Fruit fly (Drosophila melanogaster): Measurements from ENCODE around the gene Or24a.

Or24a gene

DNA sequence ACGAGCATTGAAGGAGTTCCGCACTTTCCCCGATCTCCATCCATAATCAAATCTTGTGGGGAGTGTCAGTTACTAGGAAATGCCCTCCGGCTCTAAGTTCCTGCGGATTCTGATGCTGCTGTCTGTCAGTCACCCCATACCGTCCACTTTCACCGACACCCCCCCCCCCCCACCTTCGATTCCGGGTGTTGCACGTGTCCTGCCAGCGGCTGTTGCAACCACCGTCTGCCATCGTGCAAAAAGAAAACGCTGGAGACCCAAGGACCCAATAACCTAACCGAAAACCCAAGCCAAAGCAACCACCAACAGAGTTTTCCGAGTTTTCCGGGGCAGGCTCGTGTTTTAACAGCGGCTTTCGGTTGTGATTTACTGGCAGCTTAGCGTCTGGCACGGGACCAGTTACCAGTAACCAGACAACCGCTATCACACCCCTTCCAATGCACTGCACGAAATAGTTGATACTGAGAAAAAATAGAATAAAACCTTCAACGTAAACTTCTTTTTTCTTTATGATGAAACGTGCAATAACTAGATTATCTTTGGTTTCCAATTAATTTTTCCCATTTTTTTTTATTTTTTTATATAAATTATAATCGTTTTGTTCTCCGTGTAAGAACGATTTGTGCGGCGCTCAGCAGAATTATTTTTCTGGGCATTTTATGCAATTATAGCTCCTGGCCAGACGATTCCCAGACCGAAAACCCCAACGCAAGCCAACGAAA is 41.1 kb downstream of the Or24a start (continued):
- TF ChIP-seq MTF-1 (GFP tag; optimal IDR thresholded peaks at IDR 0.05; ENCODE audit: borderline replicate concordance) (peak; percentile 27), CG14860 (GFP tag; IDR thresholded peaks at IDR 0.05; ENCODE audit: partially characterized antibody) (no peak), CG2202 (tag; optimal IDR thresholded peaks at IDR 0.05) (peak; percentile 41), CG7556 (GFP tag; optimal IDR thresholded peaks at IDR 0.05) (peak; percentile 84), CG6272 (GFP tag; IDR thresholded peaks at IDR 0.05) (peak; percentile 34; the same call in 1 of the 2 replicates), CG6654 (GFP tag; optimal IDR thresholded peaks at IDR 0.05) (peak; percentile 40), ATbp (GFP tag; optimal IDR thresholded peaks at IDR 0.05) (peak; percentile 69), mam (GFP tag; optimal IDR thresholded peaks at IDR 0.05) (no peak), klu (GFP tag; IDR thresholded peaks at IDR 0.05) (no peak), CG8924 (tag; optimal IDR thresholded peaks at IDR 0.05) (peak; percentile 53), CG15011 (GFP tag; optimal IDR thresholded peaks at IDR 0.05) (no peak), aop (GFP tag; IDR thresholded peaks at IDR 0.05) (no peak), CG13424 (tag; optimal IDR thresholded peaks at IDR 0.05) (peak; percentile 80), CG12104 (GFP tag; optimal IDR thresholded peaks at IDR 0.05) (peak; percentile 22), z (GFP tag; IDR thresholded peaks at IDR 0.05) (no peak), amos (GFP tag; IDR thresholded peaks at IDR 0.05; ENCODE audit: partially characterized antibody) (no peak), CkIIα-i1 (GFP tag; IDR thresholded peaks at IDR 0.05) (no peak), Camta (GFP tag; optimal IDR thresholded peaks at IDR 0.05) (no peak), odd (GFP tag; optimal IDR thresholded peaks at IDR 0.05) (peak; percentile 50), btn (GFP tag; optimal IDR thresholded peaks at IDR 0.05) (no peak), crp (GFP tag; optimal IDR thresholded peaks at IDR 0.05) (no peak), emc (GFP tag; optimal IDR thresholded peaks at IDR 0.05) (no peak), da (GFP tag; optimal IDR thresholded peaks at IDR 0.05) (no peak), CG10274 (GFP tag; optimal IDR thresholded peaks at IDR 0.05) (no peak), CG8388 (GFP tag; optimal IDR thresholded peaks at IDR 0.05) (peak; percentile 66), Atf-2 (GFP tag; optimal IDR thresholded peaks at IDR 0.05) (no peak), ewg (GFP tag; optimal IDR thresholded peaks at IDR 0.05) (peak; percentile 40), CG30020 (tag; optimal IDR thresholded peaks at IDR 0.05) (no peak), pb (GFP tag; optimal IDR thresholded peaks at IDR 0.05) (no peak), lab (GFP tag; optimal IDR thresholded peaks at IDR 0.05) (peak; percentile 73), CG12299 (tag; optimal IDR thresholded peaks at IDR 0.05) (peak; percentile 13), Hr3 (GFP tag; optimal IDR thresholded peaks at IDR 0.05) (peak; percentile 26), CG4282 (GFP tag; optimal IDR thresholded peaks at IDR 0.05) (no peak), CG10267 (tag; optimal IDR thresholded peaks at IDR 0.05) (peak; percentile 79), ro (GFP tag; IDR thresholded peaks at IDR 0.05) (0 out of 2 replicates have a peak, but pooled peaks have one; percentile 18), CG6175 (GFP tag; IDR thresholded peaks at IDR 0.05) (no peak), Hmr (GFP tag; optimal IDR thresholded peaks at IDR 0.05) (peak; percentile 31), CG31388 (GFP tag; optimal IDR thresholded peaks at IDR 0.05) (no peak), chn (GFP tag; optimal IDR thresholded peaks at IDR 0.05) (no peak), hbn (GFP tag; IDR thresholded peaks at IDR 0.05; ENCODE audit: partially characterized antibody) (no peak), tio (GFP tag; optimal IDR thresholded peaks at IDR 0.05) (peak; percentile 35), B-H1 (GFP tag; IDR thresholded peaks at IDR 0.05) (peak; percentile 55; the same call in 1 of the 3 replicates), pfk (GFP tag; optimal IDR thresholded peaks at IDR 0.05) (no peak), CG1233 (GFP tag; optimal IDR thresholded peaks at IDR 0.05) (peak; percentile 50), az2 (GFP tag; optimal IDR thresholded peaks at IDR 0.05) (peak; percentile 56), CG30431 (GFP tag; optimal IDR thresholded peaks at IDR 0.05) (peak; percentile 39), slp2 (GFP tag; optimal IDR thresholded peaks at IDR 0.05) (no peak), CG2875 (GFP tag; optimal IDR thresholded peaks at IDR 0.05) (peak; percentile 57), crol (GFP tag; IDR thresholded peaks at IDR 0.05) (peak; percentile 78)
